Fruit fly (Drosophila melanogaster): ENCODE results near the gene DZIP1.

The DZIP1 gene

dm6 chr3R:24514652-24515328, at the start of gene DZIP1, which contains the start of gene nAChRbeta2:
TSS of gene DZIP1 (plus strand) at chr3R:24515278.
TSS of gene nAChRbeta2 (minus strand) at chr3R:24515106.
- no peak for TF ChIP-seq D1 (tag; optimal IDR thresholded peaks at IDR 0.05)
- no peak for TF ChIP-seq rn (GFP tag; IDR thresholded peaks at IDR 0.05)
- TF ChIP-seq CG10348 (GFP tag; IDR thresholded peaks at IDR 0.05): no peak
- TF ChIP-seq CG34367 (tag; optimal IDR thresholded peaks at IDR 0.05): no peak
- no peak for TF ChIP-seq CG4496 (GFP tag; IDR thresholded peaks at IDR 0.05)
- TF ChIP-seq CG9948 (tag; optimal IDR thresholded peaks at IDR 0.05): no peak
- no peak for TF ChIP-seq CG8301 (tag; optimal IDR thresholded peaks at IDR 0.05)
- no peak for TF ChIP-seq EcR (GFP tag; optimal IDR thresholded peaks at IDR 0.05)
- no peak for TF ChIP-seq Snoo (tag; optimal IDR thresholded peaks at IDR 0.05)
- TF ChIP-seq CG12605 (GFP tag; IDR thresholded peaks at IDR 0.05): no peak
- no peak for TF ChIP-seq CG15710 (tag; optimal IDR thresholded peaks at IDR 0.05)
- TF ChIP-seq CG8159 (tag; optimal IDR thresholded peaks at IDR 0.05): no peak
- TF ChIP-seq Pif1A (GFP tag; optimal IDR thresholded peaks at IDR 0.05): no peak
- TF ChIP-seq gl (tag; optimal IDR thresholded peaks at IDR 0.05): no peak

- TF ChIP-seq CG8301 (tag; optimal IDR thresholded peaks at IDR 0.05) (no peak), CG10348 (GFP tag; IDR thresholded peaks at IDR 0.05) (no peak), CG12605 (GFP tag; IDR thresholded peaks at IDR 0.05) (no peak), CG14655 (GFP tag; optimal IDR thresholded peaks at IDR 0.05) (no peak), D1 (tag; optimal IDR thresholded peaks at IDR 0.05) (no peak), CG17806 (tag; optimal IDR thresholded peaks at IDR 0.05) (no peak), CG34367 (tag; optimal IDR thresholded peaks at IDR 0.05) (no peak), CG13204 (GFP tag; optimal IDR thresholded peaks at IDR 0.05) (no peak), Ets98B (GFP tag; IDR thresholded peaks at IDR 0.05) (no peak), fd96Ca (GFP tag; IDR thresholded peaks at IDR 0.05) (no peak), CG4496 (GFP tag; IDR thresholded peaks at IDR 0.05) (no peak), gl (tag; optimal IDR thresholded peaks at IDR 0.05) (no peak), CG8159 (tag; optimal IDR thresholded peaks at IDR 0.05) (no peak), CG15710 (tag; optimal IDR thresholded peaks at IDR 0.05) (no peak), CG9948 (tag; optimal IDR thresholded peaks at IDR 0.05) (no peak), EcR (GFP tag; optimal IDR thresholded peaks at IDR 0.05) (no peak), Pif1B (GFP tag; optimal IDR thresholded peaks at IDR 0.05) (no peak), rn (GFP tag; IDR thresholded peaks at IDR 0.05) (no peak), Pif1A (GFP tag; optimal IDR thresholded peaks at IDR 0.05) (no peak), CG32121 (GFP tag; IDR thresholded peaks at IDR 0.05) (no peak)
These were observed 47.8 kb upstream of the DZIP1 start for dm6 chr3R:24467237-24467636.

- no peak for TF ChIP-seq Pif1A (GFP tag; optimal IDR thresholded peaks at IDR 0.05)
- no peak for TF ChIP-seq gl (tag; optimal IDR thresholded peaks at IDR 0.05)
- TF ChIP-seq Snoo (tag; optimal IDR thresholded peaks at IDR 0.05): no peak
- TF ChIP-seq Ets98B (GFP tag; IDR thresholded peaks at IDR 0.05): no peak
- no peak for TF ChIP-seq D1 (tag; optimal IDR thresholded peaks at IDR 0.05)
- no peak for TF ChIP-seq CG8301 (tag; optimal IDR thresholded peaks at IDR 0.05)
These were observed 46.0 kb upstream of the DZIP1 start, which contains the start of gene CG31128 for dm6 chr3R:24469097-24469496. TSS of gene CG31128 (plus strand) at chr3R:24469397.

dm6 chr3R:24474760-24475159, 40.3 kb upstream of the DZIP1 start:
- TF ChIP-seq Pif1A (GFP tag; optimal IDR thresholded peaks at IDR 0.05) (no peak), CG14655 (GFP tag; optimal IDR thresholded peaks at IDR 0.05) (no peak), fd96Ca (GFP tag; IDR thresholded peaks at IDR 0.05) (no peak), CG17806 (tag; optimal IDR thresholded peaks at IDR 0.05) (no peak), CG32121 (GFP tag; IDR thresholded peaks at IDR 0.05) (no peak), CG13204 (GFP tag; optimal IDR thresholded peaks at IDR 0.05) (no peak), Pif1B (GFP tag; optimal IDR thresholded peaks at IDR 0.05) (no peak), EcR (GFP tag; optimal IDR thresholded peaks at IDR 0.05) (no peak)

- TF ChIP-seq CG13204 (GFP tag; optimal IDR thresholded peaks at IDR 0.05) (no peak), Pif1A (GFP tag; optimal IDR thresholded peaks at IDR 0.05) (no peak), Ets98B (GFP tag; IDR thresholded peaks at IDR 0.05) (no peak), CG17806 (tag; optimal IDR thresholded peaks at IDR 0.05) (no peak), CG12605 (GFP tag; IDR thresholded peaks at IDR 0.05) (no peak), EcR (GFP tag; optimal IDR thresholded peaks at IDR 0.05) (no peak), CG8301 (tag; optimal IDR thresholded peaks at IDR 0.05) (no peak), CG14655 (GFP tag; optimal IDR thresholded peaks at IDR 0.05) (no peak), fd96Ca (GFP tag; IDR thresholded peaks at IDR 0.05) (no peak), CG34367 (tag; optimal IDR thresholded peaks at IDR 0.05) (no peak), D1 (tag; optimal IDR thresholded peaks at IDR 0.05) (no peak), CG8159 (tag; optimal IDR thresholded peaks at IDR 0.05) (no peak), Pif1B (GFP tag; optimal IDR thresholded peaks at IDR 0.05) (no peak), CG9948 (tag; optimal IDR thresholded peaks at IDR 0.05) (no peak), rn (GFP tag; IDR thresholded peaks at IDR 0.05) (no peak), gl (tag; optimal IDR thresholded peaks at IDR 0.05) (no peak), Snoo (tag; optimal IDR thresholded peaks at IDR 0.05) (no peak), CG15710 (tag; optimal IDR thresholded peaks at IDR 0.05) (no peak), CG10348 (GFP tag; IDR thresholded peaks at IDR 0.05) (no peak)
These were observed 34.0 kb upstream of the DZIP1 start for dm6 chr3R:24481040-24481439.

dm6 chr3R:24484990-24485478, 30.0 kb upstream of the DZIP1 start, which contains the start of gene nAChRalpha2:
TSS of gene nAChRalpha2 (plus strand) at chr3R:24485428.
- TF ChIP-seq Pif1A (GFP tag; optimal IDR thresholded peaks at IDR 0.05) (no peak), Ets98B (GFP tag; IDR thresholded peaks at IDR 0.05) (no peak; the same call in 1 of the 2 replicates), CG32121 (GFP tag; IDR thresholded peaks at IDR 0.05) (no peak), Snoo (tag; optimal IDR thresholded peaks at IDR 0.05) (no peak), EcR (GFP tag; optimal IDR thresholded peaks at IDR 0.05) (no peak), fd96Ca (GFP tag; IDR thresholded peaks at IDR 0.05) (0 out of 3 replicates have a peak, but pooled peaks have one; percentile 7), rn (GFP tag; IDR thresholded peaks at IDR 0.05) (no peak)
